Worm (Caenorhabditis elegans) whole organism, young adult: Measurements from ENCODE around the gene W02B12.16.
A peak's percentile ranks its signal among the peaks of the same experiment; 100 is the strongest.

ENCODE experiments used
- B0035.1 ChIP-seq: sonication (generic microtip); optimal IDR thresholded peaks from 2 replicates; lab custom pipeline; 2016; ENCODE audit warnings: missing genetic modification characterization, mild to moderate bottlenecking, missing compliant biosample characterization, missing genotype, missing genetic modification reagents
- C06A6.2 ChIP-seq: fragments of 200-800 bp; sonication (Bioruptor generic); conservative IDR thresholded peaks from 2 replicates; pipeline ENCODE4 v1.3.6; 2022; ENCODE audit warnings: missing genetic modification characterization, missing compliant biosample characterization
- D2030.7 ChIP-seq: fragments of 200-800 bp; sonication (Bioruptor generic); IDR thresholded peaks from 2 replicates; pipeline ENCODE4 v1.3.6; 2022; ENCODE audit warnings: missing genetic modification reagents, missing genetic modification characterization, missing compliant biosample characterization
- F37B4.10 ChIP-seq: fragments of 200-800 bp; sonication (Bioruptor generic); IDR thresholded peaks from 2 replicates; pipeline ENCODE4 v1.3.6; 2022; ENCODE audit warnings: missing genetic modification characterization, missing compliant biosample characterization
- F39B2.1 ChIP-seq: fragments of 200-800 bp; sonication (Bioruptor generic); IDR thresholded peaks from 2 replicates; pipeline ENCODE4 v1.3.6; 2022; ENCODE audit warnings: missing genetic modification reagents, missing genetic modification characterization, missing compliant biosample characterization
- F49E8.2 ChIP-seq: sonication (generic microtip); optimal IDR thresholded peaks from 3 replicates; lab custom pipeline; 2017; ENCODE audit warnings: missing genetic modification characterization, mild to moderate bottlenecking, missing compliant biosample characterization, antibody characterized with exemption, moderate library complexity; ENCODE audit not compliant: insufficient read depth
- T26A5.8 ChIP-seq: sonication (generic microtip); optimal IDR thresholded peaks from 2 replicates; lab custom pipeline; 2016; ENCODE audit warnings: missing genetic modification characterization, missing compliant biosample characterization
- Y53F4B.3 ChIP-seq: fragments of 200-800 bp; sonication (Bioruptor generic); IDR thresholded peaks from 2 replicates; pipeline ENCODE4 v1.3.6; 2022; ENCODE audit warnings: missing genetic modification reagents, missing genetic modification characterization, missing compliant biosample characterization
- Y56A3A.18 ChIP-seq: fragments of 200-800 bp; sonication (Bioruptor generic); IDR thresholded peaks from 2 replicates; pipeline ENCODE4 v1.3.6; 2022; ENCODE audit warnings: missing genetic modification reagents, missing genetic modification characterization, missing compliant biosample characterization
- ZK185.1 ChIP-seq: sonication (generic microtip); optimal IDR thresholded peaks from 2 replicates; lab custom pipeline; 2016; ENCODE audit warnings: mild to moderate bottlenecking, missing genetic modification characterization, missing compliant biosample characterization; ENCODE audit not compliant: poor library complexity, severe bottlenecking
- akir-1 ChIP-seq: fragments of 200-800 bp; sonication (Bioruptor generic); optimal IDR thresholded peaks from 2 replicates; lab custom pipeline; 2018; ENCODE audit warnings: mild to moderate bottlenecking, missing genetic modification characterization, moderate library complexity, missing compliant biosample characterization
- atf-7 ChIP-seq: sonication (generic microtip); optimal IDR thresholded peaks from 2 replicates; lab custom pipeline; 2017; ENCODE audit warnings: mild to moderate bottlenecking, missing genetic modification characterization, missing compliant biosample characterization
- attf-3 ChIP-seq: fragments of 200-800 bp; sonication (Bioruptor generic); conservative IDR thresholded peaks from 2 replicates; pipeline ENCODE4 v1.3.6; 2022; ENCODE audit warnings: missing genetic modification reagents, missing genetic modification characterization, missing compliant biosample characterization
- attf-5 ChIP-seq: fragments of 200-800 bp; sonication (Bioruptor generic); optimal IDR thresholded peaks from 2 replicates; lab custom pipeline; 2018; ENCODE audit warnings: mild to moderate bottlenecking, missing genetic modification characterization, missing compliant biosample characterization
- attf-6 ChIP-seq: fragments of 200-800 bp; sonication (Bioruptor generic); IDR thresholded peaks from 2 replicates; pipeline ENCODE4 v1.3.6; 2022; ENCODE audit warnings: missing genetic modification reagents, missing genetic modification characterization, missing compliant biosample characterization
- bed-1 ChIP-seq: fragments of 200-800 bp; sonication (Bioruptor generic); IDR thresholded peaks from 2 replicates; pipeline ENCODE4 v1.3.6; 2022; ENCODE audit warnings: missing genetic modification reagents, missing genetic modification characterization, missing compliant biosample characterization
- bed-2 ChIP-seq: fragments of 200-800 bp; sonication (Bioruptor generic); IDR thresholded peaks from 2 replicates; pipeline ENCODE4 v1.3.6; 2022; ENCODE audit warnings: missing genetic modification reagents, missing genetic modification characterization, missing compliant biosample characterization
- ceh-40 ChIP-seq: fragments of 200-800 bp; sonication (Bioruptor generic); IDR thresholded peaks from 2 replicates; pipeline ENCODE4 v1.3.6; 2022; ENCODE audit warnings: missing genetic modification characterization, missing compliant biosample characterization
- ceh-91 ChIP-seq: fragments of 200-800 bp; sonication (Bioruptor generic); IDR thresholded peaks from 2 replicates; pipeline ENCODE4 v1.3.6; 2022; ENCODE audit warnings: missing genetic modification reagents, missing genetic modification characterization, missing compliant biosample characterization
- chd-7 ChIP-seq: sonication (generic microtip); optimal IDR thresholded peaks from 2 replicates; lab custom pipeline; 2016; ENCODE audit warnings: mild to moderate bottlenecking, missing genetic modification characterization, moderate library complexity, missing compliant biosample characterization
- die-1 ChIP-seq: sonication (generic microtip); optimal IDR thresholded peaks from 2 replicates; lab custom pipeline; 2016; ENCODE audit warnings: missing genotype, mild to moderate bottlenecking, missing genetic modification characterization, missing compliant biosample characterization
- dox-1 ChIP-seq: fragments of 200-800 bp; sonication (Bioruptor generic); IDR thresholded peaks from 2 replicates; pipeline ENCODE4 v1.3.6; 2022; ENCODE audit warnings: missing genetic modification reagents, missing genetic modification characterization, missing compliant biosample characterization
- dpl-1 ChIP-seq: fragments of 150-350 bp; optimal IDR thresholded peaks from 2 replicates; lab custom pipeline; 2014; ENCODE audit warnings: missing biosample characterization, missing genetic modification reagents, missing genetic modification characterization
- egl-18 ChIP-seq: fragments of 200-800 bp; sonication (Bioruptor generic); IDR thresholded peaks from 2 replicates; pipeline ENCODE4 v1.3.6; 2022; ENCODE audit warnings: missing genetic modification reagents, missing genetic modification characterization, missing compliant biosample characterization
- egl-44 ChIP-seq: fragments of 200-800 bp; sonication (Bioruptor generic); IDR thresholded peaks from 2 replicates; pipeline ENCODE4 v1.3.6; 2022; ENCODE audit warnings: missing genetic modification reagents, missing genetic modification characterization, missing compliant biosample characterization
- fkh-3 ChIP-seq: sonication (generic microtip); optimal IDR thresholded peaks from 2 replicates; lab custom pipeline; 2016; ENCODE audit warnings: mild to moderate bottlenecking, missing genetic modification characterization, missing compliant biosample characterization
- hmg-1.2 ChIP-seq: fragments of 200-800 bp; sonication (Bioruptor generic); IDR thresholded peaks from 2 replicates; pipeline ENCODE4 v1.3.6; 2022; ENCODE audit warnings: missing genetic modification reagents, missing genetic modification characterization, missing compliant biosample characterization
- let-607 ChIP-seq, 2 experiments: fragments of 200-800 bp in 1 of 2; sonication (Bioruptor generic) in 1 of 2; sonication (generic microtip) in 1 of 2; optimal IDR thresholded peaks; 2 replicates each; lab custom pipeline; 2016 to 2018; ENCODE audit warnings: mild to moderate bottlenecking in 2 of 2, missing compliant biosample characterization in 2 of 2, missing genetic modification characterization in 2 of 2, moderate library complexity in 2 of 2, missing genotype in 1 of 2
- lin-26 ChIP-seq: fragments of 200-800 bp; sonication (Bioruptor generic); IDR thresholded peaks from 2 replicates; pipeline ENCODE4 v1.3.6; 2022; ENCODE audit warnings: missing genetic modification reagents, missing genetic modification characterization, missing compliant biosample characterization
- lin-35 ChIP-seq, 3 experiments: fragments of 150-350 bp in 2 of 3; sonication (generic microtip) in 1 of 3; optimal IDR thresholded peaks; 2 replicates each; lab custom pipeline; 2014 to 2018; ENCODE audit warnings: missing biosample characterization in 3 of 3, missing genetic modification characterization in 3 of 3, missing genetic modification reagents in 3 of 3
- lin-40 ChIP-seq: sonication (generic microtip); optimal IDR thresholded peaks from 2 replicates; lab custom pipeline; 2016; ENCODE audit warnings: missing genetic modification characterization, mild to moderate bottlenecking, missing compliant biosample characterization, missing genotype, missing genetic modification reagents
- madf-10 ChIP-seq: sonication (generic microtip); optimal IDR thresholded peaks from 2 replicates; lab custom pipeline; 2016; ENCODE audit warnings: mild to moderate bottlenecking, missing genetic modification characterization, missing compliant biosample characterization
- madf-8 ChIP-seq: fragments of 200-800 bp; sonication (Bioruptor generic); conservative IDR thresholded peaks from 2 replicates; pipeline ENCODE4 v1.3.6; 2022; ENCODE audit warnings: missing genetic modification reagents, missing genetic modification characterization, missing compliant biosample characterization
- mel-28 ChIP-seq: sonication (generic microtip); optimal IDR thresholded peaks from 2 replicates; lab custom pipeline; 2016; ENCODE audit warnings: borderline replicate concordance, mild to moderate bottlenecking, missing genetic modification characterization, missing compliant biosample characterization
- mxl-1 ChIP-seq: sonication (generic microtip); optimal IDR thresholded peaks from 2 replicates; lab custom pipeline; 2016; ENCODE audit warnings: missing genetic modification characterization, missing compliant biosample characterization
- nfya-2 ChIP-seq: fragments of 200-800 bp; sonication (Bioruptor generic); IDR thresholded peaks from 2 replicates; pipeline ENCODE4 v1.3.6; 2022; ENCODE audit warnings: missing genetic modification reagents, missing genetic modification characterization, missing compliant biosample characterization
- nhr-120 ChIP-seq: fragments of 200-800 bp; sonication (Bioruptor generic); IDR thresholded peaks from 2 replicates; pipeline ENCODE4 v1.3.6; 2022; ENCODE audit warnings: missing genetic modification characterization, missing compliant biosample characterization
- nhr-27 ChIP-seq: fragments of 200-800 bp; sonication (Bioruptor generic); optimal IDR thresholded peaks from 2 replicates; lab custom pipeline; 2018; ENCODE audit warnings: mild to moderate bottlenecking, missing genetic modification characterization, moderate library complexity, missing compliant biosample characterization
- rcor-1 ChIP-seq: fragments of 200-800 bp; sonication (Bioruptor generic); IDR thresholded peaks from 2 replicates; pipeline ENCODE4 v1.3.6; 2022; ENCODE audit warnings: missing genetic modification reagents, missing genetic modification characterization, missing compliant biosample characterization
- rpc-1 ChIP-seq, 2 experiments: fragments of 150-350 bp in 1 of 2; sonication (generic microtip) in 1 of 2; optimal IDR thresholded peaks; 2 replicates each; lab custom pipeline; 2014 to 2018; ENCODE audit warnings: missing biosample characterization in 1 of 2, missing genetic modification characterization in 1 of 2, missing genetic modification reagents in 1 of 2, missing genotype in 1 of 2
- sdz-38 ChIP-seq: sonication (generic microtip); optimal IDR thresholded peaks from 2 replicates; lab custom pipeline; 2016; ENCODE audit warnings: missing genotype, missing genetic modification characterization, missing compliant biosample characterization
- snpc-1.3 ChIP-seq: sonication (generic microtip); optimal IDR thresholded peaks from 2 replicates; lab custom pipeline; 2017; ENCODE audit warnings: missing genetic modification characterization, mild to moderate bottlenecking, missing compliant biosample characterization, antibody characterized with exemption, moderate library complexity, missing genotype, missing genetic modification reagents; ENCODE audit not compliant: insufficient read depth
- somi-1 ChIP-seq: fragments of 200-800 bp; sonication (Bioruptor generic); optimal IDR thresholded peaks from 2 replicates; lab custom pipeline; 2018; ENCODE audit warnings: mild to moderate bottlenecking, missing genetic modification characterization, missing compliant biosample characterization
- tbp1 ChIP-seq: fragments of 200-800 bp; sonication (Bioruptor generic); optimal IDR thresholded peaks from 2 replicates; lab custom pipeline; 2018; ENCODE audit warnings: mild to moderate bottlenecking, missing genetic modification characterization, missing compliant biosample characterization
- tlf-1 ChIP-seq: fragments of 200-800 bp; sonication (Bioruptor generic); optimal IDR thresholded peaks from 2 replicates; lab custom pipeline; 2018; ENCODE audit warnings: mild to moderate bottlenecking, missing genetic modification characterization, missing compliant biosample characterization
- ztf-22 ChIP-seq: fragments of 200-800 bp; sonication (Bioruptor generic); optimal IDR thresholded peaks from 2 replicates; lab custom pipeline; 2018; ENCODE audit warnings: mild to moderate bottlenecking, missing genetic modification characterization, moderate library complexity, missing compliant biosample characterization
- ztf-3 ChIP-seq: fragments of 200-800 bp; sonication (Bioruptor generic); optimal IDR thresholded peaks from 2 replicates; lab custom pipeline; 2018; ENCODE audit warnings: mild to moderate bottlenecking, missing genetic modification characterization, missing compliant biosample characterization

Gene W02B12.16

DNA sequence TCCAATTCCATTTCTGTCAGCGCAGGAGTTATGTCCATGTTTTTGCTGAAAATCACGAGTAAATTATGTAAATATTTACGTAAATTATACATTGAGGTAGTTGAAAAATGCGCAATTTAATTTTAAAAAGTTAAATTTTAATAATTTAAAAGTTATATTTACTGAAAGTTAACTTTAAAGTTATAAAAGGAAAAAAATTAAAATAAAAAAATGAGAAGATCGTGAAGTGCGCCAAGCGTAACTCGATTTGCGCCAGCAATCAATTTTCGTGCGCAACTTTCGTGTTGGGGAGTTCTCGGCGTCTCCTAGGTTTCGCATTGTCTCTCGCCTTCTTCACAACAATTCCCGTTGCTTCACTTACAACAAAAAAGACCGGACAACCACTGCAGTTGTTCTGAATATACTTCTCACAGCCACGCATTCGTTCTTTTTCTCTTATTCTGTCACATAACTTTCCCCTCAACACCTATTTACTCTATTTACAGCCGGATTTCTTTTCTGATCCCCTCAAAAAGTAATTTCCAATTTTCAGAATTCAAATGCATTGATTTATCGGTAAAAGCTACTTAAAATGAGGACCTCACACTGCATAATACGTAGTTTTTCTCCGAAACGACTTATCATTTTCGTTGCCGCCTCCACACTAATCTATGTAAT lies 2.7 kb downstream of the W02B12.16 start, which contains the start of the genes metl-1 and W02B12.11:
metl-1 (minus strand) TSS at position 51 of the 657 bp plus-strand sequence.
W02B12.11 (plus strand) TSS at position 337 of the 657 bp plus-strand sequence.
- no peak for TF ChIP-seq mxl-1 (tag; lab: Kevin White, UChicago)
- TF ChIP-seq F39B2.1 (GFP tag; lab: Robert Waterston, UW), result no peak
- 0 out of 2 replicates have a peak, but pooled peaks have one; percentile 38 for TF ChIP-seq egl-18 (GFP tag; lab: Robert Waterston, UW)
- TF ChIP-seq lin-40, result peak; percentile 88
- peak; percentile 78 for TF ChIP-seq attf-5 (GFP tag; lab: Kevin White, UChicago)
- TF ChIP-seq ztf-22 (GFP tag; lab: Kevin White, UChicago), result no peak
- TF ChIP-seq rcor-1, result peak; percentile 92
- TF ChIP-seq madf-8 (GFP tag; lab: Robert Waterston, UW), result peak; percentile 67
- no peak for TF ChIP-seq fkh-3
- peak; percentile 35; the same call in 1 of the 2 replicates for TF ChIP-seq ceh-91
- peak; percentile 50 for TF ChIP-seq somi-1 (GFP tag; lab: Kevin White, UChicago)
- TF ChIP-seq nfya-2 (GFP tag; lab: Robert Waterston, UW), result no peak
- TF ChIP-seq Y56A3A.18 (GFP tag; lab: Robert Waterston, UW), result peak; percentile 72; the same call in 1 of the 2 replicates
- TF ChIP-seq hmg-1.2 (GFP tag; lab: Robert Waterston, UW), result peak; percentile 92
- TF ChIP-seq attf-6 (GFP tag; lab: Robert Waterston, UW), result no peak
- TF ChIP-seq D2030.7 (GFP tag; lab: Robert Waterston, UW), result peak; percentile 80
- peak; percentile 53 for TF ChIP-seq atf-7 (tag; lab: Kevin White, UChicago)
- TF ChIP-seq dox-1 (GFP tag; lab: Robert Waterston, UW), result peak; percentile 89
- TF ChIP-seq F49E8.2 (tag; lab: Kevin White, UChicago), result peak; percentile 12
- TF ChIP-seq egl-44 (GFP tag; lab: Robert Waterston, UW), result no peak
- TF ChIP-seq tlf-1 (GFP tag; lab: Kevin White, UChicago), result peak; percentile 74
- no peak for TF ChIP-seq Y53F4B.3 (GFP tag; lab: Robert Waterston, UW)
- TF ChIP-seq lin-26 (GFP tag; lab: Robert Waterston, UW), result peak; percentile 59; the same call in 1 of the 2 replicates
- TF ChIP-seq nhr-120 (GFP tag; lab: Robert Waterston, UW), result no peak
- TF ChIP-seq nhr-27 (tag; lab: Kevin White, UChicago), result no peak
- TF ChIP-seq ztf-3 (GFP tag; lab: Kevin White, UChicago), result no peak
- no peak for TF ChIP-seq mel-28 (tag; lab: Kevin White, UChicago)
- TF ChIP-seq chd-7 (tag; lab: Kevin White, UChicago), result peak; percentile 52
- TF ChIP-seq B0035.1 (tag; lab: Kevin White, UChicago), result peak; percentile 9
- TF ChIP-seq ZK185.1 (tag; lab: Kevin White, UChicago), result peak; percentile 69
- TF ChIP-seq bed-2, result no peak
- no peak for TF ChIP-seq ceh-40 (GFP tag; lab: Robert Waterston, UW)
- TF ChIP-seq T26A5.8, result no peak
- TF ChIP-seq die-1, result peak; percentile 33
- peak; percentile 69 for TF ChIP-seq attf-3 (GFP tag; lab: Robert Waterston, UW)
- peak; percentile 69 for TF ChIP-seq C06A6.2
- TF ChIP-seq let-607 (tag; optimal IDR thresholded peaks at IDR 0.05; lab: Kevin White, UChicago), result peak in 1 of 2 experiments; percentile 57
- TF ChIP-seq bed-1, result no peak
- peak; percentile 68 for TF ChIP-seq tbp1 (GFP tag; lab: Kevin White, UChicago)
- TF ChIP-seq rpc-1 (optimal IDR thresholded peaks at IDR 0.05; lab: Kevin White, UChicago), result no peak
- TF ChIP-seq rpc-1 (tag; optimal IDR thresholded peaks at IDR 0.05; lab: Kevin White, UChicago), result no peak
- no peak for TF ChIP-seq F37B4.10 (GFP tag; lab: Robert Waterston, UW)
- no peak for TF ChIP-seq akir-1 (GFP tag; lab: Kevin White, UChicago)
- TF ChIP-seq snpc-1.3 (tag; lab: Kevin White, UChicago), result no peak
- TF ChIP-seq sdz-38, result no peak
- TF ChIP-seq dpl-1 (GFP tag; lab: Kevin White, UChicago), result peak; percentile 29
- peak in 2 of 3 experiments; percentile 53 to 82 for TF ChIP-seq lin-35 (GFP tag; optimal IDR thresholded peaks at IDR 0.05; lab: Kevin White, UChicago)
- TF ChIP-seq madf-10 (tag; lab: Kevin White, UChicago), result peak; percentile 50
